Fruit fly (Drosophila melanogaster) whole organism: ENCODE data around the gene Mco3.

Experiments
- CG8478 ChIP-seq: fragments of >200 bp; optimal IDR thresholded peaks from 2 replicates; lab custom pipeline; 2018; ENCODE audit warnings: inconsistent platforms
- Dll ChIP-seq: fragments of >200 bp; optimal IDR thresholded peaks from 2 replicates; lab custom pipeline; 2017
- EcR ChIP-seq, 2 experiments: fragments of >200 bp; optimal IDR thresholded peaks; 2 replicates each; lab custom pipeline; 2017; ENCODE audit warnings: missing biosample characterization in 2 of 2, missing genetic modification characterization in 2 of 2, missing genetic modification reagents in 2 of 2
- pan ChIP-seq: fragments of >200 bp; optimal IDR thresholded peaks from 2 replicates; lab custom pipeline; 2017
- psq ChIP-seq: fragments of >200 bp; optimal IDR thresholded peaks from 2 replicates; lab custom pipeline; 2017
- usp ChIP-seq: fragments of >200 bp; optimal IDR thresholded peaks from 2 replicates; lab custom pipeline; 2017; ENCODE audit warnings: missing biosample characterization, missing genetic modification characterization, mixed read lengths

Mco3 gene

dm6 chr3R:25922534-25922933 is 25.3 kb downstream of the Mco3 start, which contains the start of gene CG14546:
TSS of gene CG14546 (minus strand) at chr3R:25922634.
- no peak for TF ChIP-seq usp
- no peak for TF ChIP-seq EcR (GFP tag; optimal IDR thresholded peaks at IDR 0.05; lab: Kevin White, UChicago)

dm6 chr3R:25941310-25941709 is 44.0 kb downstream of the Mco3 start:
- TF ChIP-seq EcR (GFP tag; optimal IDR thresholded peaks at IDR 0.05; lab: Kevin White, UChicago) (no peak), CG8478 (no peak), psq (lab: Kevin White, UChicago) (no peak), pan (lab: Kevin White, UChicago) (no peak), Dll (lab: Kevin White, UChicago) (no peak), usp (no peak)
